Worm (Caenorhabditis elegans) whole organism, early embryonic: ENCODE data around the gene arrd-10.

Experiments used
- ama-1 ChIP-seq: fragments of 150-350 bp; optimal IDR thresholded peaks from 2 replicates; lab custom pipeline; 2014
- ceh-36 ChIP-seq: sonication (generic microtip); optimal IDR thresholded peaks from 2 replicates; lab custom pipeline; 2016; ENCODE audit warnings: missing genetic modification characterization, inconsistent platforms, missing compliant biosample characterization
- ets-7 ChIP-seq: sonication (generic microtip); optimal IDR thresholded peaks from 2 replicates; lab custom pipeline; 2016; ENCODE audit warnings: missing genotype, missing genetic modification characterization, missing compliant biosample characterization

- no peak for TF ChIP-seq ets-7 (tag; lab: Kevin White, UChicago)
- TF ChIP-seq ceh-36 (tag; lab: Kevin White, UChicago), result no peak
- TF ChIP-seq ama-1 (lab: Kevin White, UChicago), result no peak
Measured at ce11 chrII:12990964-12991593, 51.2 kb downstream of the arrd-10 start.
